Worm (Caenorhabditis elegans) whole organism, L4/young adult: Measurements from ENCODE around the gene rgs-3.
A peak's percentile ranks its signal among the peaks of the same experiment; 100 is the strongest.

Experiments used
- W03F9.2 ChIP-seq: fragments of 150-350 bp; optimal IDR thresholded peaks from 2 replicates; lab custom pipeline; 2014; ENCODE audit warnings: missing biosample characterization, missing genetic modification characterization
- him-1 ChIP-seq: sonication (generic microtip); optimal IDR thresholded peaks from 2 replicates; lab custom pipeline; 2016; ENCODE audit warnings: missing genotype, missing genetic modification reagents, missing genetic modification characterization, missing compliant biosample characterization

DNA sequence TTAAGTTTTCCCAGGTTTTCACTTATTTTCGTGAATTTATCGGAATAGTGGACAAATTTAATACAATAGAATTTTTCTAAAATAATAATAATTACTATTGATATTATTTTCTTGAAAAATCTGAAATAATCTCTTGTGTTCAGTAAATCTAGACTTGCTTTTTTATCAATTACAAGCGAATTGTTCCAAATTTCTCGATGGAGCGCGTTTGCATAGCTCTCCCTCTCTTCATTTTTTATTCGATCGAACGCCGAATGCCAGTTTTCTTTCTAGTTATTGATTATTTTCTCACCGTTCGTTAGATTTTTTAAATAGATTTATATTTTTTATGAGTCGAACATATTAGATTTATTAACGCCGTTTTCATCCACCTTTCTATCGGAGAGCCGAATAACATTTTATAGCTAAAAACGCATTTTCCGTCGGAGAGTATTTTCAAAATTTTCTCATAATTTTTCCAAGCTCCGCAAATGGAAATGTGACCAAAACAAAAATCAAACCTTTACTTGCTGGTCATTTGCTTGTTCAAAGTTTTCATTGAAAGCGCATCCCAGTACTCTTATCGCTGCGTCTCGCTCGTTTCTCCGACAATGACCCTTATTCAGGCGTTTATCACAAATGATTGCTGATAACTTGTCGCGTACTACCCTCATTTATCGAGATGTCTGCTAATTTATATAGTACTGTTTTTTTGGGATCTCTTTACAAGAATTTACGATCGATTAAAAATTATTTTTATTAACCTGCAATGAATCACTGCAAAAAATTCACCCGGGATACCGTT lies 23.2 kb downstream of the rgs-3 start:
- TF ChIP-seq him-1 (tag; lab: Kevin White, UChicago) (no peak), W03F9.2 (tag; lab: Kevin White, UChicago) (peak; percentile 38)
